Worm (Caenorhabditis elegans) whole organism, L3 larva: ENCODE results near the gene F41B4.2.

Source experiments
- ama-1 ChIP-seq: fragments of 150-350 bp; optimal IDR thresholded peaks from 2 replicates; lab custom pipeline; 2018
- egl-27 ChIP-seq: sonication (generic microtip); optimal IDR thresholded peaks from 4 replicates; lab custom pipeline; 2017; ENCODE audit warnings: missing biosample characterization, missing genetic modification reagents, missing genetic modification characterization
- elt-3 ChIP-seq, 3 experiments: fragments of 150-350 bp in 1 of 3; sonication (generic microtip) in 2 of 3; optimal IDR thresholded peaks; 2 replicates in 2 of 3; 4 replicates in 1 of 3; lab custom pipeline; 2014 to 2017; ENCODE audit warnings: missing biosample characterization in 3 of 3, missing genetic modification characterization in 3 of 3
- fos-1 ChIP-seq: fragments of 150-350 bp; optimal IDR thresholded peaks from 2 replicates; lab custom pipeline; 2014; ENCODE audit warnings: missing biosample characterization, missing genetic modification characterization
- hmg-11 ChIP-seq: sonication (generic microtip); optimal IDR thresholded peaks from 2 replicates; lab custom pipeline; 2016; ENCODE audit warnings: missing genetic modification characterization, missing compliant biosample characterization
- lin-15B ChIP-seq: fragments of 150-350 bp; optimal IDR thresholded peaks from 2 replicates; lab custom pipeline; 2014; ENCODE audit warnings: missing biosample characterization, missing genetic modification characterization
- lin-39 ChIP-seq: fragments of 150-350 bp; optimal IDR thresholded peaks from 2 replicates; lab custom pipeline; 2018; ENCODE audit warnings: missing biosample characterization, missing genetic modification reagents, missing genetic modification characterization
- mdl-1 ChIP-seq: fragments of 150-350 bp; optimal IDR thresholded peaks from 2 replicates; lab custom pipeline; 2014; ENCODE audit warnings: missing biosample characterization, missing genetic modification characterization
- nhr-76 ChIP-seq: fragments of 150-350 bp; sonication (generic microtip); optimal IDR thresholded peaks from 5 replicates; lab custom pipeline; 2014; ENCODE audit warnings: missing biosample characterization, missing genetic modification characterization
- pha-4 ChIP-seq: fragments of 150-350 bp; optimal IDR thresholded peaks from 2 replicates; lab custom pipeline; 2014; ENCODE audit warnings: missing biosample characterization, missing genetic modification reagents, missing genetic modification characterization
- snpc-4 ChIP-seq: fragments of 150-350 bp; optimal IDR thresholded peaks from 2 replicates; lab custom pipeline; 2014; ENCODE audit warnings: missing biosample characterization, missing genetic modification characterization
- tbx-2 ChIP-seq: sonication (generic microtip); optimal IDR thresholded peaks from 2 replicates; lab custom pipeline; 2016; ENCODE audit warnings: mild to moderate bottlenecking, missing genetic modification characterization, missing compliant biosample characterization
- zag-1 ChIP-seq: fragments of 150-350 bp; optimal IDR thresholded peaks from 2 replicates; lab custom pipeline; 2014; ENCODE audit warnings: missing biosample characterization, missing genetic modification characterization
- ztf-4 ChIP-seq: fragments of 150-350 bp; optimal IDR thresholded peaks from 2 replicates; lab custom pipeline; 2014; ENCODE audit warnings: missing biosample characterization, missing genetic modification characterization

- TF ChIP-seq ama-1 (lab: Kevin White, UChicago): no peak
- TF ChIP-seq snpc-4 (tag; lab: Kevin White, UChicago): no peak
- no peak for TF ChIP-seq mdl-1
- TF ChIP-seq hmg-11: no peak
- no peak for TF ChIP-seq lin-15B
- TF ChIP-seq egl-27: no peak
- no peak for TF ChIP-seq nhr-76 (tag; lab: Kevin White, UChicago)
- no peak for TF ChIP-seq fos-1
- no peak for TF ChIP-seq pha-4
- TF ChIP-seq lin-39: no peak
- no peak for TF ChIP-seq zag-1 (tag; lab: Kevin White, UChicago)
- no peak for TF ChIP-seq elt-3 (tag; optimal IDR thresholded peaks at IDR 0.05; lab: Kevin White, UChicago)
- TF ChIP-seq ztf-4: no peak
- no peak for TF ChIP-seq tbx-2
These were observed 15.9 kb downstream of the F41B4.2 start for ce11 chrX:6819135-6819534.
